Worm (Caenorhabditis elegans) whole organism, L4 larva: ENCODE results near the gene srj-33.

ENCODE experiments used
- lin-39 ChIP-seq: fragments of 150-350 bp; optimal IDR thresholded peaks from 2 replicates; lab custom pipeline; 2014; ENCODE audit warnings: missing biosample characterization, missing genetic modification reagents, missing genetic modification characterization
- nhr-28 ChIP-seq: fragments of 150-350 bp; optimal IDR thresholded peaks from 2 replicates; lab custom pipeline; 2014; ENCODE audit warnings: missing biosample characterization, missing genetic modification characterization

ce11 chrV:9885918-9886488, 51.3 kb downstream of the srj-33 start, which contains the start of gene clp-9:
- no peak for TF ChIP-seq nhr-28 (tag; lab: Kevin White, UChicago)
- TF ChIP-seq lin-39 (tag; lab: Kevin White, UChicago): no peak
